Fruit fly (Drosophila melanogaster) whole organism: ENCODE measurements around the gene mtTFB2.

ENCODE experiments used
- CG8478 ChIP-seq: fragments of >200 bp; optimal IDR thresholded peaks from 2 replicates; lab custom pipeline; 2018; ENCODE audit warnings: inconsistent platforms
- Dll ChIP-seq: fragments of >200 bp; optimal IDR thresholded peaks from 2 replicates; lab custom pipeline; 2017
- EcR ChIP-seq, 2 experiments: fragments of >200 bp; optimal IDR thresholded peaks; 2 replicates each; lab custom pipeline; 2017; ENCODE audit warnings: missing biosample characterization in 2 of 2, missing genetic modification characterization in 2 of 2, missing genetic modification reagents in 2 of 2
- pan ChIP-seq: fragments of >200 bp; optimal IDR thresholded peaks from 2 replicates; lab custom pipeline; 2017
- psq ChIP-seq: fragments of >200 bp; optimal IDR thresholded peaks from 2 replicates; lab custom pipeline; 2017
- usp ChIP-seq: fragments of >200 bp; optimal IDR thresholded peaks from 2 replicates; lab custom pipeline; 2017; ENCODE audit warnings: missing biosample characterization, missing genetic modification characterization, mixed read lengths

dm6 chr3R:10086222-10086621 is 40.8 kb downstream of the mtTFB2 start:
- TF ChIP-seq usp (GFP tag; lab: Kevin White, UChicago) = no peak
- no peak for TF ChIP-seq EcR (GFP tag; optimal IDR thresholded peaks at IDR 0.05; lab: Kevin White, UChicago)
- TF ChIP-seq psq (lab: Kevin White, UChicago) = no peak
- no peak for TF ChIP-seq CG8478
- no peak for TF ChIP-seq Dll (lab: Kevin White, UChicago)
- TF ChIP-seq pan (lab: Kevin White, UChicago) = no peak
